Worm (Caenorhabditis elegans): ENCODE measurements around the gene F09B9.4.
A peak's percentile ranks its signal among the peaks of the same experiment; 100 is the strongest.

The F09B9.4 gene

ce11 chrX:10208481-10208880 is 48.1 kb downstream of the F09B9.4 start:
- TF ChIP-seq unc-62 (GFP tag; optimal IDR thresholded peaks at IDR 0.05) (no peak), fos-1 (tag; optimal IDR thresholded peaks at IDR 0.05) (peak; percentile 2)

Data from whole organism, L2 larva.